Fruit fly (Drosophila melanogaster) whole organism, embryonic: Measurements from ENCODE around the gene TwdlP.

ENCODE experiments used
- Antp ChIP-seq: fragments of 200-800 bp; sonication (Bioruptor generic); optimal IDR thresholded peaks from 3 replicates; lab custom pipeline; 2016; ENCODE audit warnings: missing biosample characterization, missing genetic modification characterization
- BtbVII ChIP-seq: fragments of 200-800 bp; sonication (Bioruptor generic); optimal IDR thresholded peaks from 3 replicates; lab custom pipeline; 2017; ENCODE audit warnings: missing biosample characterization, mild to moderate bottlenecking, missing genetic modification characterization
- CG12769 ChIP-seq: fragments of 200-800 bp; sonication (Bioruptor generic); optimal IDR thresholded peaks from 2 replicates; lab custom pipeline; 2019; ENCODE audit warnings: missing biosample characterization, mild to moderate bottlenecking, missing genetic modification characterization, moderate library complexity
- CG13287 ChIP-seq: fragments of 200-800 bp; sonication (Bioruptor generic); IDR thresholded peaks from 2 replicates; pipeline ENCODE4 v1.3.6; 2022; ENCODE audit warnings: missing biosample characterization, missing genetic modification characterization; ENCODE audit not compliant: partially characterized antibody
- CG15514 ChIP-seq: fragments of 200-800 bp; sonication (Bioruptor generic); optimal IDR thresholded peaks from 3 replicates; lab custom pipeline; 2017; ENCODE audit warnings: missing biosample characterization, missing genetic modification characterization, mild to moderate bottlenecking, moderate library complexity, missing genetic modification reagents
- CG15696 ChIP-seq: fragments of 200-800 bp; sonication (Bioruptor generic); optimal IDR thresholded peaks from 2 replicates; lab custom pipeline; 2019; ENCODE audit warnings: missing biosample characterization, mild to moderate bottlenecking, missing genetic modification characterization, moderate library complexity
- CG1602 ChIP-seq: fragments of 200-800 bp; sonication (Bioruptor generic); optimal IDR thresholded peaks from 3 replicates; lab custom pipeline; 2016; ENCODE audit warnings: missing biosample characterization, missing genetic modification characterization
- CG17385 ChIP-seq: fragments of 200-800 bp; sonication (Bioruptor generic); optimal IDR thresholded peaks from 3 replicates; lab custom pipeline; 2018; ENCODE audit warnings: missing biosample characterization, mild to moderate bottlenecking, missing genetic modification characterization
- CG2116 ChIP-seq: fragments of 200-800 bp; sonication (Bioruptor generic); optimal IDR thresholded peaks from 3 replicates; lab custom pipeline; 2018; ENCODE audit warnings: missing biosample characterization, mild to moderate bottlenecking, missing genetic modification characterization
- CG30431 ChIP-seq: fragments of 200-800 bp; sonication (Bioruptor generic); optimal IDR thresholded peaks from 2 replicates; lab custom pipeline; 2017; ENCODE audit warnings: missing biosample characterization, missing genetic modification characterization
- CG4820 ChIP-seq: fragments of 200-800 bp; sonication (Bioruptor generic); optimal IDR thresholded peaks from 3 replicates; lab custom pipeline; 2016; ENCODE audit warnings: missing biosample characterization, missing genetic modification characterization
- CG6272 ChIP-seq: fragments of 200-800 bp; sonication (Bioruptor generic); IDR thresholded peaks from 2 replicates; pipeline ENCODE4 v1.3.6; 2022; ENCODE audit warnings: missing biosample characterization, missing genetic modification characterization
- CG7357 ChIP-seq: fragments of 200-800 bp; sonication (Bioruptor generic); IDR thresholded peaks from 3 replicates; pipeline ENCODE4 v1.3.6; 2022; ENCODE audit warnings: missing biosample characterization, missing genetic modification characterization
- CG7556 ChIP-seq: fragments of 200-800 bp; sonication (Bioruptor generic); optimal IDR thresholded peaks from 2 replicates; lab custom pipeline; 2017; ENCODE audit warnings: missing biosample characterization, mild to moderate bottlenecking, missing genetic modification characterization
- CG7839 ChIP-seq: fragments of 200-800 bp; sonication (Bioruptor generic); optimal IDR thresholded peaks from 3 replicates; lab custom pipeline; 2018; ENCODE audit warnings: missing biosample characterization, mild to moderate bottlenecking, missing genetic modification characterization, moderate library complexity
- CG8359 ChIP-seq: fragments of 200-800 bp; sonication (Bioruptor generic); optimal IDR thresholded peaks from 2 replicates; lab custom pipeline; 2017; ENCODE audit warnings: missing biosample characterization, mild to moderate bottlenecking, missing genetic modification characterization, borderline replicate concordance
- CG8944 ChIP-seq: fragments of 200-800 bp; sonication (Bioruptor generic); optimal IDR thresholded peaks from 3 replicates; lab custom pipeline; 2016; ENCODE audit warnings: missing biosample characterization, missing genetic modification characterization
- Dll ChIP-seq: fragments of 200-800 bp; sonication (Bioruptor generic); IDR thresholded peaks from 4 replicates; pipeline ENCODE4 v1.3.6; 2022; ENCODE audit warnings: missing biosample characterization, missing genetic modification characterization; ENCODE audit not compliant: partially characterized antibody
- E2f1 ChIP-seq: fragments of 200-800 bp; sonication (Bioruptor generic); IDR thresholded peaks from 2 replicates; pipeline ENCODE4 v1.3.6; 2022; ENCODE audit warnings: missing biosample characterization, missing genetic modification characterization
- E2f2 ChIP-seq: fragments of 200-800 bp; sonication (Bioruptor generic); IDR thresholded peaks from 2 replicates; pipeline ENCODE4 v1.3.6; 2022; ENCODE audit warnings: missing biosample characterization, missing genetic modification characterization
- Elba2 ChIP-seq: fragments of 200-800 bp; sonication (Bioruptor generic); optimal IDR thresholded peaks from 3 replicates; lab custom pipeline; 2016; ENCODE audit warnings: missing biosample characterization, missing genetic modification characterization
- Fer1 ChIP-seq: fragments of 200-800 bp; sonication (Bioruptor generic); optimal IDR thresholded peaks from 2 replicates; lab custom pipeline; 2017; ENCODE audit warnings: missing biosample characterization, mild to moderate bottlenecking, missing genetic modification characterization
- HLH4C ChIP-seq: fragments of 200-800 bp; sonication (Bioruptor generic); IDR thresholded peaks from 3 replicates; pipeline ENCODE4 v1.3.6; 2022; ENCODE audit warnings: missing biosample characterization, missing genetic modification characterization; ENCODE audit not compliant: partially characterized antibody
- NC2α ChIP-seq: fragments of 200-800 bp; sonication (Bioruptor generic); optimal IDR thresholded peaks from 2 replicates; lab custom pipeline; 2016; ENCODE audit warnings: missing biosample characterization, missing genetic modification characterization
- Rfx ChIP-seq: fragments of 200-800 bp; sonication (Bioruptor generic); IDR thresholded peaks from 2 replicates; pipeline ENCODE4 v1.3.6; 2022; ENCODE audit warnings: missing biosample characterization, missing genetic modification characterization
- Sox102F ChIP-seq: fragments of 200-800 bp; sonication (Bioruptor generic); optimal IDR thresholded peaks from 2 replicates; lab custom pipeline; 2018; ENCODE audit warnings: missing biosample characterization, mild to moderate bottlenecking, missing genetic modification characterization, moderate library complexity
- Xbp1 ChIP-seq: fragments of 200-800 bp; sonication (Bioruptor generic); optimal IDR thresholded peaks from 3 replicates; lab custom pipeline; 2016; ENCODE audit warnings: missing biosample characterization, mild to moderate bottlenecking, missing genetic modification characterization
- abd-A ChIP-seq: fragments of 200-800 bp; sonication (Bioruptor generic); optimal IDR thresholded peaks from 3 replicates; lab custom pipeline; 2019; ENCODE audit warnings: missing biosample characterization, mild to moderate bottlenecking, missing genetic modification characterization, moderate library complexity
- az2 ChIP-seq: fragments of 200-800 bp; sonication (Bioruptor generic); optimal IDR thresholded peaks from 3 replicates; lab custom pipeline; 2016; ENCODE audit warnings: missing biosample characterization, missing genetic modification characterization
- btn ChIP-seq: fragments of 200-800 bp; sonication (Bioruptor generic); optimal IDR thresholded peaks from 2 replicates; lab custom pipeline; 2016; ENCODE audit warnings: missing biosample characterization, missing genetic modification characterization
- cad ChIP-seq: fragments of >200 bp; optimal IDR thresholded peaks from 2 replicates; lab custom pipeline; 2017; ENCODE audit warnings: missing biosample characterization, missing genetic modification characterization
- chinmo ChIP-seq: fragments of 200-800 bp; sonication (Bioruptor generic); IDR thresholded peaks from 4 replicates; pipeline ENCODE4 v1.3.6; 2022; ENCODE audit warnings: missing biosample characterization, missing genetic modification characterization; ENCODE audit not compliant: partially characterized antibody
- chm ChIP-seq: fragments of 200-800 bp; sonication (Bioruptor generic); IDR thresholded peaks from 2 replicates; pipeline ENCODE4 v1.3.6; 2022; ENCODE audit warnings: missing biosample characterization, missing genetic modification characterization
- crol ChIP-seq: fragments of 200-800 bp; sonication (Bioruptor generic); IDR thresholded peaks from 2 replicates; pipeline ENCODE4 v1.3.6; 2022; ENCODE audit warnings: missing biosample characterization, missing genetic modification characterization
- grau ChIP-seq: fragments of 200-800 bp; optimal IDR thresholded peaks from 3 replicates; lab custom pipeline; 2019; ENCODE audit warnings: missing biosample characterization, mild to moderate bottlenecking, missing genetic modification characterization, moderate library complexity
- kah ChIP-seq: fragments of 200-800 bp; sonication (Bioruptor generic); optimal IDR thresholded peaks from 2 replicates; lab custom pipeline; 2018; ENCODE audit warnings: missing biosample characterization, mild to moderate bottlenecking, missing genetic modification characterization
- lbe ChIP-seq: fragments of 200-800 bp; sonication (Bioruptor generic); optimal IDR thresholded peaks from 2 replicates; lab custom pipeline; 2016; ENCODE audit warnings: missing biosample characterization, mild to moderate bottlenecking, missing genetic modification characterization
- lilli ChIP-seq: fragments of 200-800 bp; sonication (Bioruptor generic); optimal IDR thresholded peaks from 3 replicates; lab custom pipeline; 2016; ENCODE audit warnings: missing biosample characterization, missing genetic modification characterization
- oc ChIP-seq: fragments of 200-800 bp; sonication (Bioruptor generic); optimal IDR thresholded peaks from 2 replicates; lab custom pipeline; 2018; ENCODE audit warnings: missing biosample characterization, mild to moderate bottlenecking, missing genetic modification characterization, moderate library complexity
- prd ChIP-seq, 3 experiments: fragments of >200 bp in 2 of 3; fragments of 200-800 bp in 1 of 3; sonication (Bioruptor generic) in 1 of 3; optimal IDR thresholded peaks in 2 of 3; IDR thresholded peaks in 1 of 3; 2 replicates in 2 of 3; 3 replicates in 1 of 3; pipeline versions ENCODE4 v1.3.6 to Lab custom; 2017 to 2022; ENCODE audit warnings: missing biosample characterization in 1 of 3, missing genetic modification characterization in 1 of 3
- run ChIP-seq: fragments of 200-800 bp; sonication (Bioruptor generic); optimal IDR thresholded peaks from 3 replicates; lab custom pipeline; 2018; ENCODE audit warnings: missing biosample characterization, mild to moderate bottlenecking, missing genetic modification characterization
- salm ChIP-seq: fragments of 200-800 bp; sonication (Bioruptor generic); optimal IDR thresholded peaks from 2 replicates; lab custom pipeline; 2018; ENCODE audit warnings: missing biosample characterization, mild to moderate bottlenecking, missing genetic modification characterization
- sim ChIP-seq: fragments of 200-800 bp; sonication (Bioruptor generic); IDR thresholded peaks from 2 replicates; pipeline ENCODE4 v1.3.6; 2022; ENCODE audit warnings: missing biosample characterization, missing genetic modification characterization
- slp2 ChIP-seq: fragments of 200-800 bp; sonication (Bioruptor generic); optimal IDR thresholded peaks from 2 replicates; lab custom pipeline; 2016; ENCODE audit warnings: missing biosample characterization, missing genetic modification characterization
- sqz ChIP-seq: fragments of 200-800 bp; sonication (Bioruptor generic); optimal IDR thresholded peaks from 3 replicates; lab custom pipeline; 2018; ENCODE audit warnings: missing biosample characterization, mild to moderate bottlenecking, missing genetic modification characterization
- stwl ChIP-seq: fragments of 200-800 bp; sonication (Bioruptor generic); optimal IDR thresholded peaks from 3 replicates; lab custom pipeline; 2018; ENCODE audit warnings: missing biosample characterization, mild to moderate bottlenecking, missing genetic modification characterization, moderate library complexity
- tio ChIP-seq: fragments of 200-800 bp; sonication (Bioruptor generic); optimal IDR thresholded peaks from 2 replicates; lab custom pipeline; 2017; ENCODE audit warnings: missing biosample characterization, missing genetic modification characterization, inconsistent platforms
- vvl ChIP-seq: fragments of 200-800 bp; sonication (Bioruptor generic); IDR thresholded peaks from 2 replicates; pipeline ENCODE4 v1.3.6; 2022; ENCODE audit warnings: missing biosample characterization, missing genetic modification characterization
- zf30C ChIP-seq: fragments of 200-800 bp; sonication (Bioruptor generic); optimal IDR thresholded peaks from 3 replicates; lab custom pipeline; 2018; ENCODE audit warnings: missing biosample characterization, mild to moderate bottlenecking, missing genetic modification characterization

TwdlP gene

dm6 chr3R:26655416-26655945 is 34.3 kb upstream of the TwdlP start (continued):
- TF ChIP-seq CG13287 (GFP tag; lab: Robert Waterston, UW), result peak; percentile 9; the same call in 1 of the 2 replicates
- peak; percentile 89 for TF ChIP-seq oc (tag; lab: Kevin White, UChicago)
- peak; percentile 96 for TF ChIP-seq run
- TF ChIP-seq grau (tag; lab: Kevin White, UChicago), result peak; percentile 74
- peak; percentile 87 for TF ChIP-seq CG12769
- peak; percentile 30 for TF ChIP-seq sqz (GFP tag; lab: Kevin White, UChicago)
- peak; percentile 86 for TF ChIP-seq vvl (GFP tag; lab: Robert Waterston, UW)
- no peak for TF ChIP-seq CG2116
- TF ChIP-seq HLH4C, result no peak
- TF ChIP-seq lbe (GFP tag; lab: Kevin White, UChicago), result no peak
- TF ChIP-seq abd-A (tag; lab: Kevin White, UChicago), result peak; percentile 99
- no peak for TF ChIP-seq CG30431 (GFP tag; lab: Kevin White, UChicago)
- peak; percentile 88; the same call in 3 of the 4 replicates for TF ChIP-seq chinmo (GFP tag; lab: Robert Waterston, UW)
- no peak for TF ChIP-seq lilli (GFP tag; lab: Kevin White, UChicago)
- TF ChIP-seq CG15696 (tag; lab: Kevin White, UChicago), result no peak
- TF ChIP-seq prd (optimal IDR thresholded peaks at IDR 0.05; lab: Kevin White, UChicago), result no peak
- TF ChIP-seq prd (GFP tag; IDR thresholded peaks at IDR 0.05; lab: Robert Waterston, UW), result no peak
- TF ChIP-seq kah (GFP tag; lab: Kevin White, UChicago), result no peak
- no peak for TF ChIP-seq az2 (GFP tag; lab: Kevin White, UChicago)
- no peak for TF ChIP-seq slp2 (GFP tag; lab: Kevin White, UChicago)
- TF ChIP-seq stwl (tag; lab: Kevin White, UChicago), result no peak
- peak; percentile 70 for TF ChIP-seq salm (tag; lab: Kevin White, UChicago)
- no peak for TF ChIP-seq tio (GFP tag; lab: Kevin White, UChicago)
- no peak for TF ChIP-seq Sox102F (GFP tag; lab: Kevin White, UChicago)
- peak; percentile 74 for TF ChIP-seq cad (GFP tag; lab: Kevin White, UChicago)

dm6 chr3R:26654594-26654993 is 33.4 kb upstream of the TwdlP start:
- peak; percentile 7 for TF ChIP-seq CG8944 (GFP tag; lab: Kevin White, UChicago)
- peak; percentile 54 for TF ChIP-seq BtbVII (GFP tag; lab: Kevin White, UChicago)
- peak; percentile 70 for TF ChIP-seq Rfx (GFP tag; lab: Robert Waterston, UW)
- peak; percentile 42 for TF ChIP-seq CG4820 (GFP tag; lab: Kevin White, UChicago)
- no peak for TF ChIP-seq crol (GFP tag; lab: Robert Waterston, UW)
- peak; percentile 17 for TF ChIP-seq CG17385
- no peak for TF ChIP-seq zf30C (GFP tag; lab: Kevin White, UChicago)
- peak; percentile 17 for TF ChIP-seq btn
- peak; percentile 1 for TF ChIP-seq CG1602 (GFP tag; lab: Kevin White, UChicago)
- TF ChIP-seq CG7839, result peak; percentile 55
- TF ChIP-seq Xbp1 (GFP tag; lab: Kevin White, UChicago), result peak; percentile 53
- TF ChIP-seq Elba2 (GFP tag; lab: Kevin White, UChicago), result no peak
- no peak for TF ChIP-seq CG8359 (GFP tag; lab: Kevin White, UChicago)
- TF ChIP-seq E2f2 (GFP tag; lab: Robert Waterston, UW), result peak; percentile 41
- TF ChIP-seq CG7556 (GFP tag; lab: Kevin White, UChicago), result peak; percentile 51
- TF ChIP-seq chm (GFP tag; lab: Robert Waterston, UW), result peak; percentile 18; the same call in 1 of the 2 replicates
- TF ChIP-seq Dll, result no peak
- TF ChIP-seq sim (GFP tag; lab: Robert Waterston, UW), result 0 out of 2 replicates have a peak, but pooled peaks have one; percentile 14
- TF ChIP-seq E2f1, result peak; percentile 69
- TF ChIP-seq CG15514 (GFP tag; lab: Kevin White, UChicago), result peak; percentile 47
- TF ChIP-seq CG7357 (GFP tag; lab: Robert Waterston, UW), result 0 out of 3 replicates have a peak, but pooled peaks have one; percentile 31
- TF ChIP-seq NC2α, result peak; percentile 7
- peak; percentile 25; the same call in 1 of the 2 replicates for TF ChIP-seq CG6272
- TF ChIP-seq Fer1 (GFP tag; lab: Kevin White, UChicago), result peak; percentile 72
- TF ChIP-seq Antp, result peak; percentile 54
